Worm (Caenorhabditis elegans) whole organism, L3 larva: ENCODE measurements around the gene lin-29.

Source experiments
- R02D3.7 ChIP-seq: fragments of 150-350 bp; optimal IDR thresholded peaks from 2 replicates; lab custom pipeline; 2014; ENCODE audit warnings: missing biosample characterization, missing genetic modification characterization
- aly-2 ChIP-seq: fragments of 150-350 bp; optimal IDR thresholded peaks from 2 replicates; lab custom pipeline; 2014; ENCODE audit warnings: missing biosample characterization, missing genetic modification characterization
- ama-1 ChIP-seq: fragments of 150-350 bp; optimal IDR thresholded peaks from 2 replicates; lab custom pipeline; 2018
- ceh-16 ChIP-seq: sonication (generic microtip); optimal IDR thresholded peaks from 2 replicates; lab custom pipeline; 2017; ENCODE audit warnings: missing biosample characterization, missing genetic modification characterization
- ceh-28 ChIP-seq: fragments of 150-350 bp; optimal IDR thresholded peaks from 2 replicates; lab custom pipeline; 2014; ENCODE audit warnings: missing biosample characterization, missing genetic modification reagents, missing genetic modification characterization
- ceh-9 ChIP-seq: sonication (generic microtip); optimal IDR thresholded peaks from 2 replicates; lab custom pipeline; 2018; ENCODE audit warnings: missing biosample characterization, missing genetic modification characterization
- daf-12 ChIP-seq: fragments of 150-350 bp; optimal IDR thresholded peaks from 2 replicates; lab custom pipeline; 2014; ENCODE audit warnings: missing biosample characterization, missing genetic modification reagents, missing genetic modification characterization
- egl-27 ChIP-seq: sonication (generic microtip); optimal IDR thresholded peaks from 4 replicates; lab custom pipeline; 2017; ENCODE audit warnings: missing biosample characterization, missing genetic modification reagents, missing genetic modification characterization
- egl-5 ChIP-seq: fragments of 150-350 bp; optimal IDR thresholded peaks from 2 replicates; lab custom pipeline; 2017; ENCODE audit warnings: missing biosample characterization, missing genetic modification reagents, missing genetic modification characterization, inconsistent platforms
- elt-1 ChIP-seq: fragments of 150-350 bp; optimal IDR thresholded peaks from 2 replicates; lab custom pipeline; 2014; ENCODE audit warnings: missing biosample characterization, missing genetic modification characterization
- elt-2 ChIP-seq: sonication (generic microtip); optimal IDR thresholded peaks from 2 replicates; lab custom pipeline; 2016; ENCODE audit warnings: missing genetic modification reagents, mild to moderate bottlenecking, missing genetic modification characterization, missing compliant biosample characterization
- elt-3 ChIP-seq, 3 experiments: fragments of 150-350 bp in 1 of 3; sonication (generic microtip) in 2 of 3; optimal IDR thresholded peaks; 2 replicates in 2 of 3; 4 replicates in 1 of 3; lab custom pipeline; 2014 to 2017; ENCODE audit warnings: missing biosample characterization in 3 of 3, missing genetic modification characterization in 3 of 3
- eor-1 ChIP-seq, 2 experiments: fragments of 150-350 bp; optimal IDR thresholded peaks; 2 replicates each; lab custom pipeline; 2014 to 2018; ENCODE audit warnings: missing biosample characterization in 2 of 2, missing genetic modification characterization in 2 of 2
- fkh-10 ChIP-seq: sonication (generic microtip); optimal IDR thresholded peaks from 2 replicates; lab custom pipeline; 2017; ENCODE audit warnings: missing biosample characterization, missing genetic modification reagents, missing genetic modification characterization
- fos-1 ChIP-seq: fragments of 150-350 bp; optimal IDR thresholded peaks from 2 replicates; lab custom pipeline; 2014; ENCODE audit warnings: missing biosample characterization, missing genetic modification characterization
- hmg-11 ChIP-seq: sonication (generic microtip); optimal IDR thresholded peaks from 2 replicates; lab custom pipeline; 2016; ENCODE audit warnings: missing genetic modification characterization, missing compliant biosample characterization
- lin-15B ChIP-seq: fragments of 150-350 bp; optimal IDR thresholded peaks from 2 replicates; lab custom pipeline; 2014; ENCODE audit warnings: missing biosample characterization, missing genetic modification characterization
- lin-39 ChIP-seq: fragments of 150-350 bp; optimal IDR thresholded peaks from 2 replicates; lab custom pipeline; 2018; ENCODE audit warnings: missing biosample characterization, missing genetic modification reagents, missing genetic modification characterization
- lsy-12 ChIP-seq: sonication (generic microtip); optimal IDR thresholded peaks from 2 replicates; lab custom pipeline; 2016; ENCODE audit warnings: mild to moderate bottlenecking, missing genetic modification characterization, missing compliant biosample characterization
- mdl-1 ChIP-seq: fragments of 150-350 bp; optimal IDR thresholded peaks from 2 replicates; lab custom pipeline; 2014; ENCODE audit warnings: missing biosample characterization, missing genetic modification characterization
- mml-1 ChIP-seq: fragments of 150-350 bp; sonication (generic microtip); optimal IDR thresholded peaks from 3 replicates; lab custom pipeline; 2014; ENCODE audit warnings: missing biosample characterization, missing genetic modification characterization
- nfya-1 ChIP-seq: sonication (generic microtip); optimal IDR thresholded peaks from 2 replicates; lab custom pipeline; 2017; ENCODE audit warnings: missing genetic modification characterization, mild to moderate bottlenecking, missing compliant biosample characterization, antibody characterized with exemption, moderate library complexity; ENCODE audit not compliant: insufficient read depth
- nhr-12 ChIP-seq: fragments of 150-350 bp; optimal IDR thresholded peaks from 2 replicates; lab custom pipeline; 2014; ENCODE audit warnings: missing biosample characterization, missing genetic modification characterization
- nhr-23 ChIP-seq: fragments of 150-350 bp; optimal IDR thresholded peaks from 2 replicates; lab custom pipeline; 2014; ENCODE audit warnings: missing biosample characterization, missing genetic modification reagents, missing genetic modification characterization
- nhr-25 ChIP-seq: sonication (generic microtip); optimal IDR thresholded peaks from 2 replicates; lab custom pipeline; 2017; ENCODE audit warnings: missing biosample characterization, missing genetic modification characterization
- nhr-28 ChIP-seq: fragments of 150-350 bp; optimal IDR thresholded peaks from 2 replicates; lab custom pipeline; 2014; ENCODE audit warnings: missing biosample characterization, missing genetic modification characterization
- nhr-43 ChIP-seq: sonication (generic microtip); optimal IDR thresholded peaks from 2 replicates; lab custom pipeline; 2016; ENCODE audit warnings: mild to moderate bottlenecking, missing genetic modification characterization, missing compliant biosample characterization; ENCODE audit not compliant: poor library complexity, severe bottlenecking
- nhr-76 ChIP-seq: fragments of 150-350 bp; sonication (generic microtip); optimal IDR thresholded peaks from 5 replicates; lab custom pipeline; 2014; ENCODE audit warnings: missing biosample characterization, missing genetic modification characterization
- nhr-77 ChIP-seq: fragments of 150-350 bp; optimal IDR thresholded peaks from 2 replicates; lab custom pipeline; 2014; ENCODE audit warnings: missing biosample characterization, missing genetic modification characterization
- pha-4 ChIP-seq: fragments of 150-350 bp; optimal IDR thresholded peaks from 2 replicates; lab custom pipeline; 2014; ENCODE audit warnings: missing biosample characterization, missing genetic modification reagents, missing genetic modification characterization
- pqm-1 ChIP-seq: fragments of 150-350 bp; optimal IDR thresholded peaks from 2 replicates; lab custom pipeline; 2017; ENCODE audit warnings: missing biosample characterization, missing genetic modification characterization, inconsistent platforms
- sea-2 ChIP-seq: fragments of 150-350 bp; sonication (generic microtip); optimal IDR thresholded peaks from 4 replicates; lab custom pipeline; 2014; ENCODE audit warnings: missing biosample characterization, missing genetic modification reagents, missing genetic modification characterization
- snpc-4 ChIP-seq: fragments of 150-350 bp; optimal IDR thresholded peaks from 2 replicates; lab custom pipeline; 2014; ENCODE audit warnings: missing biosample characterization, missing genetic modification characterization
- tbx-2 ChIP-seq: sonication (generic microtip); optimal IDR thresholded peaks from 2 replicates; lab custom pipeline; 2016; ENCODE audit warnings: mild to moderate bottlenecking, missing genetic modification characterization, missing compliant biosample characterization
- unc-39 ChIP-seq: sonication (generic microtip); optimal IDR thresholded peaks from 4 replicates; lab custom pipeline; 2017; ENCODE audit warnings: missing biosample characterization, missing genetic modification characterization
- ztf-4 ChIP-seq: fragments of 150-350 bp; optimal IDR thresholded peaks from 2 replicates; lab custom pipeline; 2014; ENCODE audit warnings: missing biosample characterization, missing genetic modification characterization

lin-29 gene

ce11 chrII:11960596-11961217, 25.6 kb upstream of the lin-29 start (continued):
- TF ChIP-seq lin-39 (tag; lab: Kevin White, UChicago) (peak; percentile 89), mml-1 (tag; lab: Kevin White, UChicago) (no peak), R02D3.7 (tag; lab: Kevin White, UChicago) (peak; percentile 68), lin-15B (tag; lab: Kevin White, UChicago) (peak; percentile 16), egl-27 (no peak), nfya-1 (peak; percentile 62), aly-2 (tag; lab: Kevin White, UChicago) (no peak), ama-1 (lab: Kevin White, UChicago) (no peak), elt-1 (tag; lab: Kevin White, UChicago) (no peak), ceh-16 (tag; lab: Kevin White, UChicago) (no peak), nhr-28 (tag; lab: Kevin White, UChicago) (no peak), nhr-43 (tag; lab: Kevin White, UChicago) (peak; percentile 55), elt-2 (tag; lab: Kevin White, UChicago) (peak; percentile 57)

DNA sequence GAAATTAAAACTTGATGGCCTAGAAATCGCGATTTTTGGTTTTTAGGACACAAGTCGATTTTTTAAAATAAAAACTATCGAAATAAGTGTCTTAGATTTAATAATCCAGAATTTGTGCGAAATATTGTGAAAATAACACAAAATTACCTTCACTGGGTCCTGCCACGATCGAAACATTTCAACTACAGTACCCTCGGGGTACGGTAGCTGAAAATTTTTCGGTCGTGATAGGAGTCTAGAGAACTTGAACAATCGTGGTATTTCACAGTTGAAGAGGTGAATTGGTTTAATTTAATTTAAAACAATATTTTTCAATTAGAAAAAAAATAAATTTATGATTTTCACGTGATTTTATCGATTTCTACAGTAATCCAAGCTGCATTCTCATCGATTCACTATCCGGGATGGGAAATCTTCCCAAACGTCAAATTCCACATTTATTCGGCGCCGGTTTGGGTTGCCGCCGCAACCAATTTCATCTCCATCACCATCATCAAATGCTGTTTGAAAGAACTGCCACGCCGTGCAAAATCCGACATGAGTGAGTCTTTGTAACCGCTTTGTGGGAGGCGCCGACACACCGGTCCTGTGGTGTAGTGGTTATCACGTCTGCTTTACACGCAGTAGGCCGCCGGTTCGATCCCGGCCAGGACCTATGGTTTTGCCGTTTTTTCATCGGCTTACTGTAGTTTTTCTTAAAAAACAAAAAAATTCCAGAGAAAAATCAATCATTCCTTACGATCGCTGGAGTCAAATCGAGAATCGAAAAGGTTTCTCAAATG, 23.8 kb upstream of the lin-29 start:
- TF ChIP-seq ceh-16 (tag; lab: Kevin White, UChicago) (peak; percentile 2), nhr-77 (no peak), lin-15B (tag; lab: Kevin White, UChicago) (peak; percentile 32), ceh-9 (tag; lab: Kevin White, UChicago) (no peak), pha-4 (peak; percentile 48), hmg-11 (tag; lab: Kevin White, UChicago) (peak; percentile 75), lsy-12 (tag; lab: Kevin White, UChicago) (peak; percentile 50), snpc-4 (tag; lab: Kevin White, UChicago) (peak; percentile 5), egl-5 (tag; lab: Kevin White, UChicago) (peak; percentile 18), nhr-76 (no peak), nhr-25 (tag; lab: Kevin White, UChicago) (no peak), nhr-23 (peak; percentile 22), elt-2 (tag; lab: Kevin White, UChicago) (peak; percentile 8), nfya-1 (peak; percentile 62), ztf-4 (no peak), lin-39 (tag; lab: Kevin White, UChicago) (peak; percentile 70)
- TF ChIP-seq, all 47 proteins: peak for 11

ce11 chrII:11954811-11955210, 19.7 kb upstream of the lin-29 start:
- TF ChIP-seq fos-1 (tag; lab: Kevin White, UChicago) (no peak), sea-2 (GFP tag; lab: Kevin White, UChicago) (no peak), lin-39 (tag; lab: Kevin White, UChicago) (no peak), daf-12 (tag; lab: Kevin White, UChicago) (no peak), ceh-28 (no peak), ztf-4 (no peak), mdl-1 (tag; lab: Kevin White, UChicago) (no peak), lin-15B (tag; lab: Kevin White, UChicago) (no peak), pha-4 (no peak), egl-5 (tag; lab: Kevin White, UChicago) (no peak), elt-3 (tag; optimal IDR thresholded peaks at IDR 0.05; lab: Kevin White, UChicago) (no peak), elt-1 (tag; lab: Kevin White, UChicago) (no peak), eor-1 (tag; optimal IDR thresholded peaks at IDR 0.05; lab: Kevin White, UChicago) (no peak), nhr-43 (tag; lab: Kevin White, UChicago) (no peak), nhr-76 (no peak), nhr-23 (no peak), nhr-12 (no peak), unc-39 (no peak), nfya-1 (no peak), tbx-2 (tag; lab: Kevin White, UChicago) (no peak)

DNA sequence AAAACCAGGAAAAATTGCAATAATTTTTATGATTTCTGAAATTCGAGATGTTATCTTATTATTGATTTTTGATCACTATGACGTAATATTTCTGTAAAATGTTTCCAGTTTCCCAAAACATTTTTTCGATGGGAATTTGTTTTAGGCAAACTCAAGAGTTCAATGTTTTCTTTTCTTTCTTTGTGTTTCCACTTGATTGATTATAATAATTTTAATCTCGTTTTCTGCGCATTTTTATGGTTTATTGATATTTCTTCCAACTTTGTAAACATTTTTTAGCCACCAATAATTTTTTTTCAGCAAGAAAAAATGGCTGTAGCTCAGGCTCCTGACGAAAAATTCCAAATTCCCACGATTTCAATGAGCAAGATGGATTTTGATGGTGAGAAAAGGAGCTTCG, 19.1 kb upstream of the lin-29 start, which contains the start of gene W03C9.6:
Gene W03C9.6 (plus strand): TSS at position 301 of the 400 bp plus-strand sequence.
- TF ChIP-seq ceh-28 (no peak), pqm-1 (tag; lab: Kevin White, UChicago) (no peak), snpc-4 (tag; lab: Kevin White, UChicago) (no peak), nhr-28 (tag; lab: Kevin White, UChicago) (no peak), nhr-12 (no peak), unc-39 (no peak), ama-1 (lab: Kevin White, UChicago) (no peak), fkh-10 (GFP tag; lab: Kevin White, UChicago) (no peak), pha-4 (no peak)
- TF ChIP-seq, all 47 proteins: peak for 0
